Worm (Caenorhabditis elegans): ENCODE results near the gene fut-2.

ce11 chrV:6538323-6538722 is 37.4 kb downstream of the fut-2 start:
- no peak for TF ChIP-seq ama-1 (optimal IDR thresholded peaks at IDR 0.05)
- no peak for TF ChIP-seq nhr-76 (tag; optimal IDR thresholded peaks at IDR 0.05)
- TF ChIP-seq unc-98 (GFP tag; IDR thresholded peaks at IDR 0.05), result no peak
- no peak for TF ChIP-seq lin-39 (tag; optimal IDR thresholded peaks at IDR 0.05)
- no peak for TF ChIP-seq grh-1 (GFP tag; IDR thresholded peaks at IDR 0.05)
- no peak for TF ChIP-seq aha-1 (tag; optimal IDR thresholded peaks at IDR 0.05)
- TF ChIP-seq dsc-1 (tag; optimal IDR thresholded peaks at IDR 0.05), result peak; percentile 28
- no peak for TF ChIP-seq tbx-2 (tag; optimal IDR thresholded peaks at IDR 0.05)
- TF ChIP-seq skn-1 (tag; optimal IDR thresholded peaks at IDR 0.05), result no peak
- no peak for TF ChIP-seq mep-1 (tag; optimal IDR thresholded peaks at IDR 0.05)
- no peak for TF ChIP-seq ceh-8 (GFP tag; optimal IDR thresholded peaks at IDR 0.05)

Measured in whole organism, L1 larva.